Worm (Caenorhabditis elegans) whole organism, midembryonic: ENCODE measurements around the gene nhr-257.

Experiments
- cog-1 ChIP-seq: sonication (generic microtip); optimal IDR thresholded peaks from 2 replicates; lab custom pipeline; 2016; ENCODE audit warnings: missing genetic modification characterization, missing compliant biosample characterization
- flt-1 ChIP-seq: fragments of 200-800 bp; sonication (Bioruptor generic); IDR thresholded peaks from 2 replicates; pipeline ENCODE4 v1.3.6; 2022; ENCODE audit warnings: missing genetic modification characterization, missing compliant biosample characterization
- tab-1 ChIP-seq: fragments of 200-800 bp; sonication (Bioruptor generic); IDR thresholded peaks from 2 replicates; pipeline ENCODE4 v1.3.6; 2022; ENCODE audit warnings: missing genetic modification characterization, missing compliant biosample characterization
- ztf-23 ChIP-seq: fragments of 200-800 bp; sonication (Bioruptor generic); IDR thresholded peaks from 2 replicates; pipeline ENCODE4 v1.3.6; 2022; ENCODE audit warnings: missing genetic modification reagents, missing genetic modification characterization, missing compliant biosample characterization

ce11 chrII:3850655-3851054 is 2.1 kb upstream of the nhr-257 start, which contains the start of gene nhr-72:
- TF ChIP-seq tab-1 (no peak), cog-1 (no peak), ztf-23 (GFP tag; lab: Robert Waterston, UW) (no peak), flt-1 (GFP tag; lab: Robert Waterston, UW) (no peak)
